Worm (Caenorhabditis elegans): Measurements from ENCODE around the gene tag-164.

The tag-164 gene

ce11 chrIII:13430162-13430561 lies 29.2 kb upstream of the tag-164 start, which contains the start of gene trf-1:
Gene trf-1, plus strand, starts transcription at chrIII:13430462.
- no peak for TF ChIP-seq lim-6 (tag; optimal IDR thresholded peaks at IDR 0.05)
- TF ChIP-seq syd-9 (tag; optimal IDR thresholded peaks at IDR 0.05), result no peak
- no peak for TF ChIP-seq tbx-7 (tag; optimal IDR thresholded peaks at IDR 0.05)
- no peak for TF ChIP-seq ceh-45 (GFP tag; IDR thresholded peaks at IDR 0.05)
- no peak for TF ChIP-seq ceh-31 (tag; optimal IDR thresholded peaks at IDR 0.05)
- TF ChIP-seq ceh-14 (tag; optimal IDR thresholded peaks at IDR 0.05), result no peak
- no peak for TF ChIP-seq hlh-13 (GFP tag; optimal IDR thresholded peaks at IDR 0.05)
- TF ChIP-seq nhr-232 (tag; optimal IDR thresholded peaks at IDR 0.05), result no peak
- TF ChIP-seq gmeb-2 (tag; optimal IDR thresholded peaks at IDR 0.05), result no peak
- TF ChIP-seq Y22D7AL.16 (tag; optimal IDR thresholded peaks at IDR 0.05), result no peak
- no peak for TF ChIP-seq ceh-6 (GFP tag; optimal IDR thresholded peaks at IDR 0.05)
- TF ChIP-seq T23F11.4 (GFP tag; optimal IDR thresholded peaks at IDR 0.05), result no peak
- TF ChIP-seq rnt-1 (tag; optimal IDR thresholded peaks at IDR 0.05), result no peak
- no peak for TF ChIP-seq nfya-1 (tag; optimal IDR thresholded peaks at IDR 0.05)
- no peak for TF ChIP-seq sox-2 (GFP tag; IDR thresholded peaks at IDR 0.05)
- TF ChIP-seq ttx-3 (tag; optimal IDR thresholded peaks at IDR 0.05), result no peak
- no peak for TF ChIP-seq tbx-2 (tag; optimal IDR thresholded peaks at IDR 0.05)
- no peak for TF ChIP-seq F13H6.1 (tag; optimal IDR thresholded peaks at IDR 0.05)
- TF ChIP-seq unc-3 (GFP tag; conservative IDR thresholded peaks at IDR 0.05), result no peak
- no peak for TF ChIP-seq unc-3 (tag; optimal IDR thresholded peaks at IDR 0.05)
- no peak for TF ChIP-seq C08G9.2 (tag; optimal IDR thresholded peaks at IDR 0.05)

DNA sequence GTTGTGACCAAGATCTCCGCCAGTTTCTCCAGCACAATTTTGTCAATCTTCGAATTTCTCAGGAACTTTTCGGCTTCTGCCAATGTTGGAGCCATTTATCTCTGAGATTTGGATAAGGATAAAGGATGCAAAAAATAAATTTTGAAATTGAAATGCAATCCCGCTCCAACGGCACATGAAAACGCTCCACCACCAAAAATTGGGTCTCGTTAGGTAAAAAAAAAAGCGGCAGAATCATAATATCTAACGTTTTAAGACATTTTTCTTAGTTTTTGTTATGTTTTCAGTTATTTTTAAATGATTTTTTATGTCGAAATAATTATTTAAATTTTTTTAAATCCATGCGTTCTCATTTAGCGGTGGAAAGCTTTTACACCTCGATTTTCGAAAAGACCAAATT lies 24.9 kb upstream of the tag-164 start, which contains the start of gene F45G2.7:
TSS of gene F45G2.7 (minus strand) at position 101 of the 400 bp plus-strand sequence.
- TF ChIP-seq unc-86 (tag; optimal IDR thresholded peaks at IDR 0.05), result no peak

DNA sequence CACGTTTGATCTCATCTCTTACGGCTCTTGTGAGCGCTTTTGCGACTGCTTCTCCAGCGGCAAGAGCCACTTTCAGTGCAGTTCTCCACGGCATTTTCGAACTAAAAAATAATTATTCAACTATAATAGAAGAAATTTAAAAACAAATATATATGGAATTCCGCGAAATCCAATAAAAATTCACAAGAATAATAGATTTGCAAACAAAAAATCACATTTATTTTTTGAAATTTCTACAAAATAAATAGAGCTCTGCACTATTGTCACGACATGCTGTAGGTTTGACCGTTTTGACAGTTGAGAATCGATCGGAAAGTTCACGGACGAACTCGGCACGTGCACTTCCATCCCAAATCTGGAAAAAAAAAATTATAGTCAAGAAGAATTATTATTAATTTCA lies 23.8 kb upstream of the tag-164 start, which contains the start of gene F45G2.8:
TSS of gene F45G2.8 (minus strand) at position 101 of the 400 bp plus-strand sequence.
- no peak for TF ChIP-seq mec-3 (tag; optimal IDR thresholded peaks at IDR 0.05; ENCODE audit: borderline replicate concordance)
- no peak for TF ChIP-seq ceh-6 (GFP tag; optimal IDR thresholded peaks at IDR 0.05)
- no peak for TF ChIP-seq hlh-6 (tag; optimal IDR thresholded peaks at IDR 0.05)
- no peak for TF ChIP-seq lim-6 (tag; optimal IDR thresholded peaks at IDR 0.05)
- no peak for TF ChIP-seq unc-42 (tag; optimal IDR thresholded peaks at IDR 0.05)
- TF ChIP-seq ceh-34 (tag; optimal IDR thresholded peaks at IDR 0.05), result no peak
- no peak for TF ChIP-seq ets-4 (tag; optimal IDR thresholded peaks at IDR 0.05)
- no peak for TF ChIP-seq pag-3 (tag; optimal IDR thresholded peaks at IDR 0.05; ENCODE audit: borderline replicate concordance)
- no peak for TF ChIP-seq hlh-30 (tag; optimal IDR thresholded peaks at IDR 0.05; ENCODE audit: insufficient read depth)
- TF ChIP-seq ceh-18 (tag; optimal IDR thresholded peaks at IDR 0.05), result no peak
- TF ChIP-seq pha-4 (tag; optimal IDR thresholded peaks at IDR 0.05), result no peak
- TF ChIP-seq ceh-31 (tag; optimal IDR thresholded peaks at IDR 0.05), result no peak
- no peak for TF ChIP-seq C08G9.2 (tag; optimal IDR thresholded peaks at IDR 0.05)
- TF ChIP-seq syd-9 (tag; optimal IDR thresholded peaks at IDR 0.05), result no peak
- no peak for TF ChIP-seq ceh-30 (tag; optimal IDR thresholded peaks at IDR 0.05)

ce11 chrIII:13436843-13437242 lies 22.5 kb upstream of the tag-164 start, which contains the start of gene F45G2.9:
Gene F45G2.9, minus strand, starts transcription at chrIII:13436943.
- TF ChIP-seq ceh-9 (tag; optimal IDR thresholded peaks at IDR 0.05) (no peak), hlh-13 (GFP tag; optimal IDR thresholded peaks at IDR 0.05) (no peak), tbx-7 (tag; optimal IDR thresholded peaks at IDR 0.05) (no peak), fkh-10 (GFP tag; optimal IDR thresholded peaks at IDR 0.05) (no peak), lim-6 (tag; optimal IDR thresholded peaks at IDR 0.05) (no peak), npax-4 (tag; optimal IDR thresholded peaks at IDR 0.05) (no peak), ama-1 (optimal IDR thresholded peaks at IDR 0.05) (no peak), Y22D7AL.16 (tag; optimal IDR thresholded peaks at IDR 0.05) (no peak), lin-11 (tag; optimal IDR thresholded peaks at IDR 0.05) (no peak)

All from whole organism, late embryonic.